Worm (Caenorhabditis elegans) whole organism, L3 larva: ENCODE results near the gene clec-174.

Experiments
- R02D3.7 ChIP-seq: fragments of 150-350 bp; optimal IDR thresholded peaks from 2 replicates; lab custom pipeline; 2014; ENCODE audit warnings: missing biosample characterization, missing genetic modification characterization
- ZK546.5 ChIP-seq: sonication (generic microtip); optimal IDR thresholded peaks from 2 replicates; lab custom pipeline; 2017; ENCODE audit warnings: missing biosample characterization, missing genetic modification characterization
- ama-1 ChIP-seq: fragments of 150-350 bp; optimal IDR thresholded peaks from 2 replicates; lab custom pipeline; 2018
- ceh-16 ChIP-seq: sonication (generic microtip); optimal IDR thresholded peaks from 2 replicates; lab custom pipeline; 2017; ENCODE audit warnings: missing biosample characterization, missing genetic modification characterization
- ceh-28 ChIP-seq: fragments of 150-350 bp; optimal IDR thresholded peaks from 2 replicates; lab custom pipeline; 2014; ENCODE audit warnings: missing biosample characterization, missing genetic modification reagents, missing genetic modification characterization
- daf-12 ChIP-seq: fragments of 150-350 bp; optimal IDR thresholded peaks from 2 replicates; lab custom pipeline; 2014; ENCODE audit warnings: missing biosample characterization, missing genetic modification reagents, missing genetic modification characterization
- egl-5 ChIP-seq: fragments of 150-350 bp; optimal IDR thresholded peaks from 2 replicates; lab custom pipeline; 2017; ENCODE audit warnings: missing biosample characterization, missing genetic modification reagents, missing genetic modification characterization, inconsistent platforms
- elt-1 ChIP-seq: fragments of 150-350 bp; optimal IDR thresholded peaks from 2 replicates; lab custom pipeline; 2014; ENCODE audit warnings: missing biosample characterization, missing genetic modification characterization
- elt-3 ChIP-seq, 3 experiments: fragments of 150-350 bp in 1 of 3; sonication (generic microtip) in 2 of 3; optimal IDR thresholded peaks; 2 replicates in 2 of 3; 4 replicates in 1 of 3; lab custom pipeline; 2014 to 2017; ENCODE audit warnings: missing biosample characterization in 3 of 3, missing genetic modification characterization in 3 of 3
- fkh-2 ChIP-seq: fragments of 150-350 bp; optimal IDR thresholded peaks from 2 replicates; lab custom pipeline; 2014; ENCODE audit warnings: missing biosample characterization, missing genetic modification reagents, missing genetic modification characterization
- lin-15B ChIP-seq: fragments of 150-350 bp; optimal IDR thresholded peaks from 2 replicates; lab custom pipeline; 2014; ENCODE audit warnings: missing biosample characterization, missing genetic modification characterization
- lin-39 ChIP-seq: fragments of 150-350 bp; optimal IDR thresholded peaks from 2 replicates; lab custom pipeline; 2018; ENCODE audit warnings: missing biosample characterization, missing genetic modification reagents, missing genetic modification characterization
- lsy-12 ChIP-seq: sonication (generic microtip); optimal IDR thresholded peaks from 2 replicates; lab custom pipeline; 2016; ENCODE audit warnings: mild to moderate bottlenecking, missing genetic modification characterization, missing compliant biosample characterization
- nhr-11 ChIP-seq: fragments of 150-350 bp; optimal IDR thresholded peaks from 2 replicates; lab custom pipeline; 2014; ENCODE audit warnings: missing biosample characterization, missing genetic modification characterization
- nhr-23 ChIP-seq: fragments of 150-350 bp; optimal IDR thresholded peaks from 2 replicates; lab custom pipeline; 2014; ENCODE audit warnings: missing biosample characterization, missing genetic modification reagents, missing genetic modification characterization
- nhr-237 ChIP-seq: fragments of 150-350 bp; optimal IDR thresholded peaks from 2 replicates; lab custom pipeline; 2014; ENCODE audit warnings: missing biosample characterization, missing genetic modification characterization
- pha-4 ChIP-seq: fragments of 150-350 bp; optimal IDR thresholded peaks from 2 replicates; lab custom pipeline; 2014; ENCODE audit warnings: missing biosample characterization, missing genetic modification reagents, missing genetic modification characterization
- pqm-1 ChIP-seq: fragments of 150-350 bp; optimal IDR thresholded peaks from 2 replicates; lab custom pipeline; 2017; ENCODE audit warnings: missing biosample characterization, missing genetic modification characterization, inconsistent platforms
- tbx-2 ChIP-seq: sonication (generic microtip); optimal IDR thresholded peaks from 2 replicates; lab custom pipeline; 2016; ENCODE audit warnings: mild to moderate bottlenecking, missing genetic modification characterization, missing compliant biosample characterization
- unc-62 ChIP-seq: fragments of 150-350 bp; sonication (generic microtip); optimal IDR thresholded peaks from 4 replicates; lab custom pipeline; 2014; ENCODE audit warnings: missing biosample characterization, missing genetic modification reagents, missing genetic modification characterization
- zag-1 ChIP-seq: fragments of 150-350 bp; optimal IDR thresholded peaks from 2 replicates; lab custom pipeline; 2014; ENCODE audit warnings: missing biosample characterization, missing genetic modification characterization

Gene clec-174

DNA sequence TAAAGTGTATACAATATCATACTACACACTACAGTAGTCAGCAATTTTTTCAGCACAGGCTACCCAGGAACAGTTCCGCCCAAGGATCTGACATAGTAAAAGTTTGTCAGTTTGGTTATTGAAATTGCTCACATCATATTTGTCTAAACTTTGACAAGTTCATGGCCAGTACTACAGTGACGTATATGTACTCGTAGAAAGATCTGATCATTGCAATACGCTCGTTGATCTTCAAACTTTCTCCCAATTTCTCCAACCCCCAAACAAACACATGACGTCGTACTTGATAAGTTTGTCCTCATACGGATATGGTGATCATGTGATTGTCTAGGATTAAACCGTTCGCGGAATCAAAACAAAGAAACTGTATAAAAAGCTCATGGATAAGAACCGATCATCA is 46.7 kb downstream of the clec-174 start, which contains the start of gene dct-8:
TSS of gene dct-8 (plus strand) at position 301 of the 400 bp plus-strand sequence.
- TF ChIP-seq lin-15B (tag; lab: Kevin White, UChicago) = no peak
- no peak for TF ChIP-seq ZK546.5 (tag; lab: Kevin White, UChicago)
- TF ChIP-seq ceh-16 (tag; lab: Kevin White, UChicago) = no peak
- TF ChIP-seq egl-5 = no peak

- TF ChIP-seq lin-39 (tag; lab: Kevin White, UChicago) (no peak), daf-12 (tag; lab: Kevin White, UChicago) (no peak), tbx-2 (tag; lab: Kevin White, UChicago) (no peak), zag-1 (tag; lab: Kevin White, UChicago) (no peak), nhr-237 (tag; lab: Kevin White, UChicago) (no peak), ceh-28 (tag; lab: Kevin White, UChicago) (no peak), nhr-11 (tag; lab: Kevin White, UChicago) (no peak), egl-5 (no peak), pqm-1 (tag; lab: Kevin White, UChicago) (no peak), nhr-23 (tag; lab: Kevin White, UChicago) (no peak), fkh-2 (tag; lab: Kevin White, UChicago) (no peak), pha-4 (tag; lab: Kevin White, UChicago) (no peak), elt-1 (tag; lab: Kevin White, UChicago) (no peak), ceh-16 (tag; lab: Kevin White, UChicago) (no peak), lsy-12 (tag; lab: Kevin White, UChicago) (no peak), unc-62 (GFP tag; lab: Kevin White, UChicago) (no peak), elt-3 (tag; optimal IDR thresholded peaks at IDR 0.05; lab: Kevin White, UChicago) (no peak), ama-1 (lab: Kevin White, UChicago) (no peak)
These were observed 47.5 kb downstream of the clec-174 start, which contains the start of gene F56D6.8 for ce11 chrIV:3894004-3894480. F56D6.8 (minus strand) TSS chrIV:3894430.

DNA sequence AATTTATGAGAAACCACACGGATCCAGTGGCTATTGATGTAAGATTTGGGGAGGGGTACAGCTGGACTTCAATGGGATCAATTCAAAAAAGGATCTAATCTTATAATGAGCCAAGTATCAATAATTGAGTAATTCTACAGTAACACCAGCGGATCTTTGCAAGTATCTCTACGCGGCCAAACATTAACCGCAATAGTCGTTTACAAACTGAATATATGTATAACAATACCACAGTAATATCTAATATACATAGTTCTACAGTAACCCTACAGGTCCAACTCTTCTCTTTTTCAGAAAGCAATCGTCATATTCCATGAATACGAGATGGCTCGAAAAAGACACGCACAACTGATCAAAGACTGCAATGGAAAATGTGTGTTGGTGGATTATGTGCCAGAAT is 49.5 kb downstream of the clec-174 start, which contains the start of gene F56D6.9:
TSS of gene F56D6.9 (plus strand) at position 301 of the 400 bp plus-strand sequence.
- no peak for TF ChIP-seq R02D3.7 (tag; lab: Kevin White, UChicago)
